Fruit fly (Drosophila melanogaster): ENCODE measurements around the gene CG17075.

CG17075 gene

dm6 chr2L:294452-295362, 27.4 kb upstream of the CG17075 start, which contains the start of the genes U2af38 and Stip1 (continued):
- TF ChIP-seq CoRest (tag; optimal IDR thresholded peaks at IDR 0.05) (peak; percentile 29), tx (GFP tag; optimal IDR thresholded peaks at IDR 0.05) (no peak), CG17612 (GFP tag; IDR thresholded peaks at IDR 0.05) (no peak), CG15479 (GFP tag; optimal IDR thresholded peaks at IDR 0.05) (no peak), zf30C (GFP tag; optimal IDR thresholded peaks at IDR 0.05) (no peak), Dbx (GFP tag; IDR thresholded peaks at IDR 0.05) (no peak), CG1832 (GFP tag; optimal IDR thresholded peaks at IDR 0.05) (no peak), kni (GFP tag; optimal IDR thresholded peaks at IDR 0.05) (no peak), jing (GFP tag; optimal IDR thresholded peaks at IDR 0.05) (no peak), psq (GFP tag; optimal IDR thresholded peaks at IDR 0.05) (no peak), Hr78 (GFP tag; optimal IDR thresholded peaks at IDR 0.05) (no peak), CG10565 (GFP tag; optimal IDR thresholded peaks at IDR 0.05) (no peak), slbo (GFP tag; IDR thresholded peaks at IDR 0.05) (peak; percentile 64; the same call in 1 of the 2 replicates), CG7372 (GFP tag; IDR thresholded peaks at IDR 0.05) (no peak), CG8765 (GFP tag; IDR thresholded peaks at IDR 0.05) (no peak), hkb (optimal IDR thresholded peaks at IDR 0.05) (no peak), hkb (GFP tag; IDR thresholded peaks at IDR 0.05) (no peak), bowl (GFP tag; IDR thresholded peaks at IDR 0.05) (no peak), ERR (GFP tag; optimal IDR thresholded peaks at IDR 0.05) (no peak), CG9932 (GFP tag; IDR thresholded peaks at IDR 0.05) (peak; percentile 60), tna (GFP tag; IDR thresholded peaks at IDR 0.05; ENCODE audit: partially characterized antibody) (no peak), unc-4 (GFP tag; IDR thresholded peaks at IDR 0.05; ENCODE audit: partially characterized antibody) (peak; percentile 76), Lim3 (GFP tag; IDR thresholded peaks at IDR 0.05) (no peak), mld (GFP tag; IDR thresholded peaks at IDR 0.05; ENCODE audit: partially characterized antibody) (no peak; the same call in 2 of the 3 replicates), dpn (GFP tag; optimal IDR thresholded peaks at IDR 0.05) (peak in 1 of 2 experiments; percentile 2), fd3F (GFP tag; optimal IDR thresholded peaks at IDR 0.05) (no peak), CG11696 (GFP tag; IDR thresholded peaks at IDR 0.05) (no peak), CG13624 (GFP tag; optimal IDR thresholded peaks at IDR 0.05) (no peak), pros (GFP tag; optimal IDR thresholded peaks at IDR 0.05) (no peak), vnd (GFP tag; IDR thresholded peaks at IDR 0.05; ENCODE audit: partially characterized antibody) (peak; percentile 58; the same call in 1 of the 3 replicates), dati (GFP tag; IDR thresholded peaks at IDR 0.05) (no peak), CG10147 (GFP tag; optimal IDR thresholded peaks at IDR 0.05) (no peak), MTF-1 (GFP tag; optimal IDR thresholded peaks at IDR 0.05; ENCODE audit: borderline replicate concordance) (no peak), CG8089 (GFP tag; optimal IDR thresholded peaks at IDR 0.05) (no peak), mam (GFP tag; optimal IDR thresholded peaks at IDR 0.05) (peak; percentile 15), tio (GFP tag; optimal IDR thresholded peaks at IDR 0.05) (no peak), CG9727 (GFP tag; optimal IDR thresholded peaks at IDR 0.05) (no peak), kah (GFP tag; optimal IDR thresholded peaks at IDR 0.05) (no peak), E2f1 (GFP tag; IDR thresholded peaks at IDR 0.05) (no peak), D19B (GFP tag; optimal IDR thresholded peaks at IDR 0.05) (no peak), CG14014 (GFP tag; IDR thresholded peaks at IDR 0.05) (no peak), CG14050 (GFP tag; IDR thresholded peaks at IDR 0.05) (no peak), CG6791 (GFP tag; IDR thresholded peaks at IDR 0.05; ENCODE audit: partially characterized antibody) (peak; percentile 36; the same call in 1 of the 3 replicates), Gsc (GFP tag; IDR thresholded peaks at IDR 0.05) (no peak), ac (GFP tag; optimal IDR thresholded peaks at IDR 0.05) (no peak), Mad (GFP tag; optimal IDR thresholded peaks at IDR 0.05) (no peak), NK7.1 (GFP tag; optimal IDR thresholded peaks at IDR 0.05) (no peak), CG15601 (tag; optimal IDR thresholded peaks at IDR 0.05) (no peak), Xrp1 (GFP tag; IDR thresholded peaks at IDR 0.05) (no peak)
